Fruit fly (Drosophila melanogaster): ENCODE data around the gene Ass.

dm6 chr3R:6690139-6690538 lies 45.9 kb upstream of the Ass start, which contains the start of gene Ccp84Af:
- TF ChIP-seq Clk (GFP tag; optimal IDR thresholded peaks at IDR 0.05) = no peak
- TF ChIP-seq kay (GFP tag; ENCODE audit: borderline replicate concordance) = no peak
- no peak for TF ChIP-seq CG11617 (GFP tag; optimal IDR thresholded peaks at IDR 0.05)
- TF ChIP-seq CG33017 (tag; optimal IDR thresholded peaks at IDR 0.05) = no peak
- TF ChIP-seq CG12768 (GFP tag; optimal IDR thresholded peaks at IDR 0.05) = no peak
